Fruit fly (Drosophila melanogaster): ENCODE measurements around the gene Abp1.

Gene Abp1

dm6 chr3L:13489193-13489752 is 3.2 kb upstream of the Abp1 start:
- TF ChIP-seq CG12768 (GFP tag; optimal IDR thresholded peaks at IDR 0.05) (no peak), tj (GFP tag; optimal IDR thresholded peaks at IDR 0.05) (peak; percentile 47)

dm6 chr3L:13488129-13488876 is 2.2 kb upstream of the Abp1 start:
- TF ChIP-seq bab1 (GFP tag; optimal IDR thresholded peaks at IDR 0.05) = no peak
- no peak for TF ChIP-seq CG11617 (GFP tag; optimal IDR thresholded peaks at IDR 0.05)
- TF ChIP-seq tj (GFP tag; optimal IDR thresholded peaks at IDR 0.05) = no peak
- TF ChIP-seq CG14711 (tag; optimal IDR thresholded peaks at IDR 0.05) = no peak
- no peak for TF ChIP-seq Clk (GFP tag; optimal IDR thresholded peaks at IDR 0.05)
- TF ChIP-seq pad (GFP tag; optimal IDR thresholded peaks at IDR 0.05) = no peak
- no peak for TF ChIP-seq Crg-1 (GFP tag; optimal IDR thresholded peaks at IDR 0.05)
- TF ChIP-seq toe (GFP tag; optimal IDR thresholded peaks at IDR 0.05) = no peak
- no peak for TF ChIP-seq cic (GFP tag; optimal IDR thresholded peaks at IDR 0.05)
- no peak for TF ChIP-seq CG33017 (tag; optimal IDR thresholded peaks at IDR 0.05)
- TF ChIP-seq cnc (optimal IDR thresholded peaks at IDR 0.05) = no peak
- no peak for TF ChIP-seq Mnt (GFP tag; optimal IDR thresholded peaks at IDR 0.05)
- TF ChIP-seq ovo (GFP tag; optimal IDR thresholded peaks at IDR 0.05) = no peak
- TF ChIP-seq kay (GFP tag; ENCODE audit: borderline replicate concordance) = no peak
- no peak for TF ChIP-seq Hr96 (GFP tag; optimal IDR thresholded peaks at IDR 0.05)

dm6 chr3L:13486860-13487404 is 852 bp upstream of the Abp1 start:
- no peak for TF ChIP-seq Mnt (GFP tag; optimal IDR thresholded peaks at IDR 0.05)
- TF ChIP-seq Clk (GFP tag; optimal IDR thresholded peaks at IDR 0.05) = no peak
- no peak for TF ChIP-seq CG5204 (GFP tag; optimal IDR thresholded peaks at IDR 0.05)
- TF ChIP-seq tj (GFP tag; optimal IDR thresholded peaks at IDR 0.05) = no peak
- no peak for TF ChIP-seq cic (GFP tag; optimal IDR thresholded peaks at IDR 0.05)
- no peak for TF ChIP-seq ovo (GFP tag; optimal IDR thresholded peaks at IDR 0.05)
- no peak for TF ChIP-seq CG7045 (GFP tag; optimal IDR thresholded peaks at IDR 0.05)
- TF ChIP-seq kay (GFP tag; ENCODE audit: borderline replicate concordance) = no peak
- TF ChIP-seq Hr96 (GFP tag; optimal IDR thresholded peaks at IDR 0.05) = no peak
- no peak for TF ChIP-seq bab1 (GFP tag; optimal IDR thresholded peaks at IDR 0.05)
- no peak for TF ChIP-seq CG14711 (tag; optimal IDR thresholded peaks at IDR 0.05)
- no peak for TF ChIP-seq CG33017 (tag; optimal IDR thresholded peaks at IDR 0.05)
- TF ChIP-seq CG7101 (tag; optimal IDR thresholded peaks at IDR 0.05) = no peak

dm6 chr3L:13480241-13480627 is 5.8 kb downstream of the Abp1 start:
- peak; percentile 21 for TF ChIP-seq Hr96 (GFP tag; optimal IDR thresholded peaks at IDR 0.05)
- peak; percentile 21 for TF ChIP-seq CG7101 (tag; optimal IDR thresholded peaks at IDR 0.05)
- no peak for TF ChIP-seq cnc (optimal IDR thresholded peaks at IDR 0.05)
- no peak for TF ChIP-seq tj (GFP tag; optimal IDR thresholded peaks at IDR 0.05)
- TF ChIP-seq bab1 (GFP tag; optimal IDR thresholded peaks at IDR 0.05) = peak; percentile 19
- TF ChIP-seq Mnt (GFP tag; optimal IDR thresholded peaks at IDR 0.05) = peak; percentile 37
- TF ChIP-seq CG11617 (GFP tag; optimal IDR thresholded peaks at IDR 0.05) = peak; percentile 7
- peak; percentile 94 for TF ChIP-seq cic (GFP tag; optimal IDR thresholded peaks at IDR 0.05)

- TF ChIP-seq toe (GFP tag; optimal IDR thresholded peaks at IDR 0.05) (peak; percentile 61), cic (GFP tag; optimal IDR thresholded peaks at IDR 0.05) (no peak), bab1 (GFP tag; optimal IDR thresholded peaks at IDR 0.05) (no peak), ovo (GFP tag; optimal IDR thresholded peaks at IDR 0.05) (no peak), CG12768 (GFP tag; optimal IDR thresholded peaks at IDR 0.05) (peak; percentile 69), Clk (GFP tag; optimal IDR thresholded peaks at IDR 0.05) (no peak), CG7045 (GFP tag; optimal IDR thresholded peaks at IDR 0.05) (peak; percentile 76), CG33017 (tag; optimal IDR thresholded peaks at IDR 0.05) (peak; percentile 56), CG11617 (GFP tag; optimal IDR thresholded peaks at IDR 0.05) (peak; percentile 67), CG5204 (GFP tag; optimal IDR thresholded peaks at IDR 0.05) (peak; percentile 80), CG14711 (tag; optimal IDR thresholded peaks at IDR 0.05) (peak; percentile 12), Hr96 (GFP tag; optimal IDR thresholded peaks at IDR 0.05) (peak; percentile 60), tj (GFP tag; optimal IDR thresholded peaks at IDR 0.05) (no peak), pad (GFP tag; optimal IDR thresholded peaks at IDR 0.05) (peak; percentile 7), CG1620 (GFP tag; optimal IDR thresholded peaks at IDR 0.05) (no peak), cnc (optimal IDR thresholded peaks at IDR 0.05) (no peak), Crg-1 (GFP tag; optimal IDR thresholded peaks at IDR 0.05) (no peak), CG7101 (tag; optimal IDR thresholded peaks at IDR 0.05) (peak; percentile 13), Mnt (GFP tag; optimal IDR thresholded peaks at IDR 0.05) (no peak), kay (GFP tag; ENCODE audit: borderline replicate concordance) (no peak)
Observed at dm6 chr3L:13479609-13480240, 6.4 kb downstream of the Abp1 start.

dm6 chr3L:13479204-13479600 is 6.9 kb downstream of the Abp1 start:
- TF ChIP-seq CG12768 (GFP tag; optimal IDR thresholded peaks at IDR 0.05) (peak; percentile 8), cic (GFP tag; optimal IDR thresholded peaks at IDR 0.05) (no peak)

All from whole organism, adult.